Fruit fly (Drosophila melanogaster): ENCODE data around the gene emc.
A peak's percentile ranks its signal among the peaks of the same experiment; 100 is the strongest.

The emc gene

dm6 chr3L:750614-751293 is 1.6 kb downstream of the emc start (continued):
- TF ChIP-seq tap (tag; optimal IDR thresholded peaks at IDR 0.05) (no peak), mld (GFP tag; IDR thresholded peaks at IDR 0.05; ENCODE audit: partially characterized antibody) (no peak), Chrac-16 (GFP tag; optimal IDR thresholded peaks at IDR 0.05) (no peak), CG4820 (GFP tag; optimal IDR thresholded peaks at IDR 0.05) (no peak), lov (optimal IDR thresholded peaks at IDR 0.05) (no peak), lov (GFP tag; IDR thresholded peaks at IDR 0.05) (peak; percentile 53; the same call in 1 of the 3 replicates), bbx (GFP tag; IDR thresholded peaks at IDR 0.05; ENCODE audit: partially characterized antibody) (no peak), sens (GFP tag) (peak; percentile 58), bcd (GFP tag; optimal IDR thresholded peaks at IDR 0.05) (no peak), twi (tag; optimal IDR thresholded peaks at IDR 0.05) (no peak), shn (GFP tag; optimal IDR thresholded peaks at IDR 0.05) (no peak), pum (GFP tag; optimal IDR thresholded peaks at IDR 0.05) (no peak), esg (GFP tag; conservative IDR thresholded peaks at IDR 0.05) (no peak), CG8281 (tag; optimal IDR thresholded peaks at IDR 0.05) (no peak), otp (GFP tag; IDR thresholded peaks at IDR 0.05) (no peak), abd-A (tag; optimal IDR thresholded peaks at IDR 0.05) (peak; percentile 55), sim (GFP tag; IDR thresholded peaks at IDR 0.05) (no peak), CG8478 (optimal IDR thresholded peaks at IDR 0.05) (no peak), Six4 (GFP tag; optimal IDR thresholded peaks at IDR 0.05) (no peak), wek (GFP tag; optimal IDR thresholded peaks at IDR 0.05) (no peak), corto (GFP tag; optimal IDR thresholded peaks at IDR 0.05) (no peak), CG3281 (GFP tag; optimal IDR thresholded peaks at IDR 0.05) (no peak), grau (tag; optimal IDR thresholded peaks at IDR 0.05) (no peak), Elba2 (GFP tag; optimal IDR thresholded peaks at IDR 0.05) (no peak), Rfx (GFP tag; IDR thresholded peaks at IDR 0.05) (no peak), CG12299 (tag; optimal IDR thresholded peaks at IDR 0.05) (no peak), ash1 (GFP tag; optimal IDR thresholded peaks at IDR 0.05) (peak; percentile 26), pros (GFP tag; optimal IDR thresholded peaks at IDR 0.05) (no peak), gem (tag; optimal IDR thresholded peaks at IDR 0.05) (no peak), NK7.1 (GFP tag; optimal IDR thresholded peaks at IDR 0.05) (no peak), amos (GFP tag; IDR thresholded peaks at IDR 0.05; ENCODE audit: partially characterized antibody) (0 out of 2 replicates have a peak, but pooled peaks have one; percentile 16), CG2875 (GFP tag; optimal IDR thresholded peaks at IDR 0.05) (no peak), Hr78 (GFP tag; optimal IDR thresholded peaks at IDR 0.05) (no peak), CG10274 (GFP tag; optimal IDR thresholded peaks at IDR 0.05) (no peak), zen2 (GFP tag; IDR thresholded peaks at IDR 0.05; ENCODE audit: partially characterized antibody) (no peak), CG7928 (GFP tag; optimal IDR thresholded peaks at IDR 0.05) (no peak), ham (GFP tag; IDR thresholded peaks at IDR 0.05) (no peak), CG11247 (GFP tag; IDR thresholded peaks at IDR 0.05) (no peak), Mes4 (GFP tag; optimal IDR thresholded peaks at IDR 0.05) (no peak), CG9215 (GFP tag; IDR thresholded peaks at IDR 0.05) (no peak), CG4424 (GFP tag; optimal IDR thresholded peaks at IDR 0.05) (no peak), CG16813 (GFP tag; IDR thresholded peaks at IDR 0.05; ENCODE audit: partially characterized antibody) (no peak), ttk (GFP tag; IDR thresholded peaks at IDR 0.05) (no peak), CG42726 (GFP tag; IDR thresholded peaks at IDR 0.05; ENCODE audit: partially characterized antibody) (no peak), CG11504 (tag; optimal IDR thresholded peaks at IDR 0.05) (no peak)
